Worm (Caenorhabditis elegans): Measurements from ENCODE around the gene Y51H7C.12.

The Y51H7C.12 gene

ce11 chrII:1446696-1447293 lies at the start of gene Y51H7C.12:
TSS of gene Y51H7C.12 (minus strand) at chrII:1446746.
- peak; percentile 90 for TF ChIP-seq aptf-2 (GFP tag; conservative IDR thresholded peaks at IDR 0.05)

- no peak for TF ChIP-seq nhr-80 (tag; optimal IDR thresholded peaks at IDR 0.05)
These were observed 44.3 kb upstream of the Y51H7C.12 start for ce11 chrII:1490813-1491212.

- TF ChIP-seq rpc-1 (optimal IDR thresholded peaks at IDR 0.05): no peak
- peak; percentile 53 for TF ChIP-seq rpc-1 (tag; optimal IDR thresholded peaks at IDR 0.05)
- TF ChIP-seq tbp1 (GFP tag; optimal IDR thresholded peaks at IDR 0.05): peak; percentile 67
- TF ChIP-seq hmg-20 (GFP tag; IDR thresholded peaks at IDR 0.05): no peak
- no peak for TF ChIP-seq xnd-1 (tag; optimal IDR thresholded peaks at IDR 0.05)
- TF ChIP-seq ceh-27 (GFP tag; optimal IDR thresholded peaks at IDR 0.05): no peak
- TF ChIP-seq snpc-4 (GFP tag; optimal IDR thresholded peaks at IDR 0.05): no peak
- TF ChIP-seq snpc-4 (tag; optimal IDR thresholded peaks at IDR 0.05): no peak
- TF ChIP-seq snpc-1.1 (tag; optimal IDR thresholded peaks at IDR 0.05; ENCODE audit: insufficient read depth): no peak
- no peak for TF ChIP-seq Y95B8A.8 (GFP tag; IDR thresholded peaks at IDR 0.05)
- TF ChIP-seq die-1 (tag; optimal IDR thresholded peaks at IDR 0.05): no peak
- no peak for TF ChIP-seq ceh-58 (GFP tag; IDR thresholded peaks at IDR 0.05)
- no peak for TF ChIP-seq C06A6.2 (GFP tag; conservative IDR thresholded peaks at IDR 0.05)
- TF ChIP-seq B0261.1 (tag; optimal IDR thresholded peaks at IDR 0.05): no peak
These were observed 35.9 kb upstream of the Y51H7C.12 start for ce11 chrII:1482419-1482818.

ce11 chrII:1481660-1482059 lies 35.1 kb upstream of the Y51H7C.12 start:
- TF ChIP-seq K12H6.12 (tag; optimal IDR thresholded peaks at IDR 0.05) (no peak), egl-18 (GFP tag; IDR thresholded peaks at IDR 0.05) (no peak), snpc-3.4 (tag; optimal IDR thresholded peaks at IDR 0.05) (no peak), tbp1 (GFP tag; optimal IDR thresholded peaks at IDR 0.05) (peak; percentile 73), athp-1 (tag; optimal IDR thresholded peaks at IDR 0.05) (no peak), B0261.1 (tag; optimal IDR thresholded peaks at IDR 0.05) (peak; percentile 22), rpc-1 (optimal IDR thresholded peaks at IDR 0.05) (no peak), rpc-1 (tag; optimal IDR thresholded peaks at IDR 0.05) (peak; percentile 53), ceh-91 (GFP tag; IDR thresholded peaks at IDR 0.05) (no peak), pbrm-1 (GFP tag; IDR thresholded peaks at IDR 0.05) (no peak), F57C9.4 (tag; optimal IDR thresholded peaks at IDR 0.05) (no peak), D2030.7 (GFP tag; IDR thresholded peaks at IDR 0.05) (0 out of 2 replicates have a peak, but pooled peaks have one; percentile 9), chd-7 (tag; optimal IDR thresholded peaks at IDR 0.05) (no peak), madf-6 (GFP tag; IDR thresholded peaks at IDR 0.05) (0 out of 2 replicates have a peak, but pooled peaks have one; percentile 24), ceh-58 (GFP tag; IDR thresholded peaks at IDR 0.05) (no peak)

- TF ChIP-seq hsf-1 (GFP tag; IDR thresholded peaks at IDR 0.05): no peak
- TF ChIP-seq tbp1 (GFP tag; optimal IDR thresholded peaks at IDR 0.05): peak; percentile 65
- no peak for TF ChIP-seq nhr-179 (tag; optimal IDR thresholded peaks at IDR 0.05)
- TF ChIP-seq rpc-1 (optimal IDR thresholded peaks at IDR 0.05): peak; percentile 13
- TF ChIP-seq rpc-1 (tag; optimal IDR thresholded peaks at IDR 0.05): no peak
- no peak for TF ChIP-seq nfya-2 (GFP tag; IDR thresholded peaks at IDR 0.05)
- no peak for TF ChIP-seq cebp-1 (GFP tag; IDR thresholded peaks at IDR 0.05)
- TF ChIP-seq cebp-1 (tag; optimal IDR thresholded peaks at IDR 0.05): no peak
- no peak for TF ChIP-seq rec-8 (tag; optimal IDR thresholded peaks at IDR 0.05)
- TF ChIP-seq unc-62 (GFP tag; optimal IDR thresholded peaks at IDR 0.05): no peak
- TF ChIP-seq lsl-1 (GFP tag; optimal IDR thresholded peaks at IDR 0.05): no peak
- no peak for TF ChIP-seq Y95B8A.8 (GFP tag; IDR thresholded peaks at IDR 0.05)
These were observed 32.0 kb upstream of the Y51H7C.12 start for ce11 chrII:1478522-1478921.

All from whole organism, young adult.